Fruit fly (Drosophila melanogaster) whole organism, embryonic: Measurements from ENCODE around the gene CG14212.

ENCODE experiments used
- Abd-B ChIP-seq: fragments of 200-800 bp; sonication (Bioruptor generic); optimal IDR thresholded peaks from 2 replicates; lab custom pipeline; 2018; ENCODE audit warnings: missing biosample characterization, mild to moderate bottlenecking, missing genetic modification characterization, moderate library complexity
- CG10209 ChIP-seq: fragments of 200-800 bp; sonication (Bioruptor generic); optimal IDR thresholded peaks from 3 replicates; lab custom pipeline; 2017; ENCODE audit warnings: missing biosample characterization, mild to moderate bottlenecking, missing genetic modification characterization, missing genetic modification reagents
- CG10565 ChIP-seq: fragments of 200-800 bp; sonication (Bioruptor generic); optimal IDR thresholded peaks from 3 replicates; lab custom pipeline; 2016; ENCODE audit warnings: missing biosample characterization, mild to moderate bottlenecking, missing genetic modification characterization
- CG10959 ChIP-seq: fragments of 200-800 bp; sonication (Bioruptor generic); IDR thresholded peaks from 2 replicates; pipeline ENCODE4 v1.3.6; 2022; ENCODE audit warnings: missing biosample characterization, missing genetic modification characterization
- CG11504 ChIP-seq: fragments of 200-800 bp; sonication (Bioruptor generic); optimal IDR thresholded peaks from 3 replicates; lab custom pipeline; 2019; ENCODE audit warnings: missing biosample characterization, mild to moderate bottlenecking, missing genetic modification characterization, moderate library complexity
- CG11695 ChIP-seq: fragments of 200-800 bp; sonication (Bioruptor generic); IDR thresholded peaks from 3 replicates; pipeline ENCODE4 v1.3.6; 2022; ENCODE audit warnings: missing biosample characterization, missing genetic modification characterization
- CG12942 ChIP-seq: fragments of 200-800 bp; sonication (Bioruptor generic); optimal IDR thresholded peaks from 3 replicates; lab custom pipeline; 2016; ENCODE audit warnings: missing biosample characterization, missing genetic modification characterization
- CG13287 ChIP-seq: fragments of 200-800 bp; sonication (Bioruptor generic); IDR thresholded peaks from 2 replicates; pipeline ENCODE4 v1.3.6; 2022; ENCODE audit warnings: missing biosample characterization, missing genetic modification characterization; ENCODE audit not compliant: partially characterized antibody
- CG13775 ChIP-seq: fragments of 200-800 bp; sonication (Bioruptor generic); optimal IDR thresholded peaks from 3 replicates; lab custom pipeline; 2017; ENCODE audit warnings: missing biosample characterization, mild to moderate bottlenecking, missing genetic modification characterization
- CG14441 ChIP-seq: fragments of 200-800 bp; sonication (Bioruptor generic); IDR thresholded peaks from 2 replicates; pipeline ENCODE4 v1.3.6; 2022; ENCODE audit warnings: missing biosample characterization, missing genetic modification characterization
- CG15269 ChIP-seq: fragments of 200-800 bp; sonication (Bioruptor generic); optimal IDR thresholded peaks from 2 replicates; lab custom pipeline; 2018; ENCODE audit warnings: missing biosample characterization, mild to moderate bottlenecking, missing genetic modification characterization, moderate library complexity
- CG15601 ChIP-seq: fragments of 200-800 bp; sonication (Bioruptor generic); optimal IDR thresholded peaks from 3 replicates; lab custom pipeline; 2019; ENCODE audit warnings: missing biosample characterization, mild to moderate bottlenecking, missing genetic modification characterization, moderate library complexity
- CG17912 ChIP-seq: fragments of 200-800 bp; sonication (Bioruptor generic); optimal IDR thresholded peaks from 2 replicates; lab custom pipeline; 2018; ENCODE audit warnings: missing biosample characterization, mild to moderate bottlenecking, missing genetic modification characterization
- CG2202 ChIP-seq: fragments of 200-800 bp; sonication (Bioruptor generic); optimal IDR thresholded peaks from 2 replicates; lab custom pipeline; 2018; ENCODE audit warnings: missing biosample characterization, mild to moderate bottlenecking, missing genetic modification characterization
- CG32532 ChIP-seq: fragments of 200-800 bp; sonication (Bioruptor generic); IDR thresholded peaks from 2 replicates; pipeline ENCODE4 v1.3.6; 2022; ENCODE audit warnings: missing biosample characterization, missing genetic modification characterization
- CG3995 ChIP-seq: fragments of 200-800 bp; sonication (Bioruptor generic); optimal IDR thresholded peaks from 3 replicates; lab custom pipeline; 2016; ENCODE audit warnings: missing biosample characterization, missing genetic modification characterization
- CG5180 ChIP-seq: fragments of 200-800 bp; sonication (Bioruptor generic); optimal IDR thresholded peaks from 3 replicates; lab custom pipeline; 2017; ENCODE audit warnings: missing biosample characterization, missing genetic modification characterization, mild to moderate bottlenecking, moderate library complexity, missing genetic modification reagents
- CG6854 ChIP-seq: fragments of 200-800 bp; sonication (Bioruptor generic); optimal IDR thresholded peaks from 3 replicates; lab custom pipeline; 2017; ENCODE audit warnings: missing biosample characterization, mild to moderate bottlenecking, missing genetic modification characterization
- CG9215 ChIP-seq: fragments of 200-800 bp; sonication (Bioruptor generic); IDR thresholded peaks from 2 replicates; pipeline ENCODE4 v1.3.6; 2022; ENCODE audit warnings: missing biosample characterization, missing genetic modification characterization
- CG9876 ChIP-seq: fragments of 200-800 bp; sonication (Bioruptor generic); optimal IDR thresholded peaks from 2 replicates; lab custom pipeline; 2016; ENCODE audit warnings: missing biosample characterization, missing genetic modification characterization
- D19A ChIP-seq: fragments of 200-800 bp; optimal IDR thresholded peaks from 3 replicates; lab custom pipeline; 2019; ENCODE audit warnings: missing biosample characterization, mild to moderate bottlenecking, missing genetic modification characterization, moderate library complexity
- Ets97D ChIP-seq: fragments of 200-800 bp; sonication (Bioruptor generic); optimal IDR thresholded peaks from 3 replicates; lab custom pipeline; 2016; ENCODE audit warnings: missing biosample characterization, missing genetic modification characterization
- Fer2 ChIP-seq: fragments of 200-800 bp; sonication (Bioruptor generic); optimal IDR thresholded peaks from 2 replicates; lab custom pipeline; 2018; ENCODE audit warnings: missing biosample characterization, mild to moderate bottlenecking, missing genetic modification characterization, moderate library complexity
- HmgD ChIP-seq: fragments of 200-800 bp; sonication (Bioruptor generic); optimal IDR thresholded peaks from 3 replicates; lab custom pipeline; 2016; ENCODE audit warnings: missing biosample characterization, missing genetic modification characterization
- Hmr ChIP-seq: fragments of 200-800 bp; sonication (Bioruptor generic); optimal IDR thresholded peaks from 3 replicates; lab custom pipeline; 2017; ENCODE audit warnings: mild to moderate bottlenecking, missing biosample characterization, missing genetic modification reagents, missing genetic modification characterization
- Jarid2 ChIP-seq: fragments of 200-800 bp; sonication (Bioruptor generic); optimal IDR thresholded peaks from 3 replicates; lab custom pipeline; 2017; ENCODE audit warnings: mild to moderate bottlenecking, missing biosample characterization, missing genetic modification reagents, missing genetic modification characterization
- Mrtf ChIP-seq: fragments of 200-800 bp; sonication (Bioruptor generic); IDR thresholded peaks from 3 replicates; pipeline ENCODE4 v1.3.6; 2022; ENCODE audit warnings: missing biosample characterization, missing genetic modification characterization
- NFAT ChIP-seq: fragments of 200-800 bp; sonication (Bioruptor generic); IDR thresholded peaks from 2 replicates; pipeline ENCODE4 v1.3.6; 2022; ENCODE audit warnings: missing biosample characterization, missing genetic modification characterization
- NK7.1 ChIP-seq: fragments of 200-800 bp; sonication (Bioruptor generic); optimal IDR thresholded peaks from 3 replicates; lab custom pipeline; 2016; ENCODE audit warnings: missing biosample characterization, missing genetic modification characterization
- Opbp ChIP-seq: fragments of 200-800 bp; sonication (Bioruptor generic); IDR thresholded peaks from 3 replicates; pipeline ENCODE4 v1.3.6; 2022; ENCODE audit warnings: missing biosample characterization, missing genetic modification characterization; ENCODE audit not compliant: partially characterized antibody
- Rfx ChIP-seq: fragments of 200-800 bp; sonication (Bioruptor generic); IDR thresholded peaks from 2 replicates; pipeline ENCODE4 v1.3.6; 2022; ENCODE audit warnings: missing biosample characterization, missing genetic modification characterization
- Stat92E ChIP-seq, 3 experiments: fragments of >200 bp in 2 of 3; fragments of 200-800 bp in 1 of 3; sonication (Bioruptor generic) in 1 of 3; optimal IDR thresholded peaks; 2 replicates each; lab custom pipeline; 2017 to 2019; ENCODE audit warnings: missing biosample characterization in 3 of 3, missing genetic modification characterization in 3 of 3, mild to moderate bottlenecking in 1 of 3, moderate library complexity in 1 of 3
- Xbp1 ChIP-seq: fragments of 200-800 bp; sonication (Bioruptor generic); optimal IDR thresholded peaks from 3 replicates; lab custom pipeline; 2016; ENCODE audit warnings: missing biosample characterization, mild to moderate bottlenecking, missing genetic modification characterization
- abd-A ChIP-seq: fragments of 200-800 bp; sonication (Bioruptor generic); optimal IDR thresholded peaks from 3 replicates; lab custom pipeline; 2019; ENCODE audit warnings: missing biosample characterization, mild to moderate bottlenecking, missing genetic modification characterization, moderate library complexity
- bcd ChIP-seq: fragments of 200-800 bp; sonication (Bioruptor generic); optimal IDR thresholded peaks from 2 replicates; lab custom pipeline; 2017; ENCODE audit warnings: missing biosample characterization, mild to moderate bottlenecking, missing genetic modification characterization
- dmrt11E ChIP-seq: fragments of 200-800 bp; sonication (Bioruptor generic); optimal IDR thresholded peaks from 3 replicates; lab custom pipeline; 2018; ENCODE audit warnings: missing biosample characterization, mild to moderate bottlenecking, missing genetic modification characterization, moderate library complexity
- fd102C ChIP-seq: fragments of 200-800 bp; sonication (Bioruptor generic); optimal IDR thresholded peaks from 2 replicates; lab custom pipeline; 2018; ENCODE audit warnings: missing biosample characterization, mild to moderate bottlenecking, missing genetic modification characterization, moderate library complexity
- gcm ChIP-seq: fragments of 200-800 bp; sonication (Bioruptor generic); optimal IDR thresholded peaks from 2 replicates; lab custom pipeline; 2019; ENCODE audit warnings: missing biosample characterization, mild to moderate bottlenecking, missing genetic modification characterization, moderate library complexity
- kay ChIP-seq: fragments of 200-800 bp; sonication (Bioruptor generic); optimal IDR thresholded peaks from 2 replicates; lab custom pipeline; 2016; ENCODE audit warnings: missing biosample characterization, missing genetic modification characterization
- luna ChIP-seq: fragments of 200-800 bp; sonication (Bioruptor generic); optimal IDR thresholded peaks from 2 replicates; lab custom pipeline; 2016; ENCODE audit warnings: missing biosample characterization, missing genetic modification characterization
- oc ChIP-seq: fragments of 200-800 bp; sonication (Bioruptor generic); optimal IDR thresholded peaks from 2 replicates; lab custom pipeline; 2018; ENCODE audit warnings: missing biosample characterization, mild to moderate bottlenecking, missing genetic modification characterization, moderate library complexity
- org-1 ChIP-seq: fragments of 200-800 bp; sonication (Bioruptor generic); optimal IDR thresholded peaks from 2 replicates; lab custom pipeline; 2017; ENCODE audit warnings: missing biosample characterization, missing genetic modification characterization
- peb ChIP-seq: fragments of 200-800 bp; sonication (Bioruptor generic); IDR thresholded peaks from 2 replicates; pipeline ENCODE4 v1.3.6; 2022; ENCODE audit warnings: missing biosample characterization, missing genetic modification characterization
- phol ChIP-seq: fragments of 200-800 bp; sonication (Bioruptor generic); optimal IDR thresholded peaks from 3 replicates; lab custom pipeline; 2018; ENCODE audit warnings: missing biosample characterization, mild to moderate bottlenecking, missing genetic modification characterization, moderate library complexity
- pros ChIP-seq: fragments of 200-800 bp; sonication (Bioruptor generic); optimal IDR thresholded peaks from 3 replicates; lab custom pipeline; 2019; ENCODE audit warnings: missing biosample characterization, mild to moderate bottlenecking, missing genetic modification characterization, moderate library complexity
- psq ChIP-seq: fragments of 200-800 bp; sonication (Bioruptor generic); optimal IDR thresholded peaks from 2 replicates; lab custom pipeline; 2017; ENCODE audit warnings: missing biosample characterization, missing genetic modification characterization
- ranshi ChIP-seq: fragments of 200-800 bp; sonication (Bioruptor generic); IDR thresholded peaks from 2 replicates; pipeline ENCODE4 v1.3.6; 2022; ENCODE audit warnings: missing biosample characterization, missing genetic modification characterization
- sim ChIP-seq: fragments of 200-800 bp; sonication (Bioruptor generic); IDR thresholded peaks from 2 replicates; pipeline ENCODE4 v1.3.6; 2022; ENCODE audit warnings: missing biosample characterization, missing genetic modification characterization
- so ChIP-seq: fragments of 200-800 bp; sonication (Bioruptor generic); IDR thresholded peaks from 3 replicates; pipeline ENCODE4 v1.3.6; 2022; ENCODE audit warnings: missing biosample characterization, missing genetic modification characterization
- tll ChIP-seq, 2 experiments: fragments of 200-800 bp in 1 of 2; fragments of >200 bp in 1 of 2; sonication (Bioruptor generic) in 1 of 2; optimal IDR thresholded peaks; 2 replicates each; lab custom pipeline; 2017 to 2019; ENCODE audit warnings: missing biosample characterization in 2 of 2, missing genetic modification characterization in 2 of 2, mild to moderate bottlenecking in 1 of 2, moderate library complexity in 1 of 2

CG14212 gene

dm6 chrX:19613473-19613872, 12.0 kb upstream of the CG14212 start (continued):
- peak; percentile 86 for TF ChIP-seq CG17912
- no peak for TF ChIP-seq CG14441 (GFP tag; lab: Robert Waterston, UW)
- no peak for TF ChIP-seq D19A (tag; lab: Kevin White, UChicago)
- no peak for TF ChIP-seq CG9876 (GFP tag; lab: Kevin White, UChicago)
- no peak for TF ChIP-seq CG5180 (GFP tag; lab: Kevin White, UChicago)
- TF ChIP-seq tll (GFP tag; optimal IDR thresholded peaks at IDR 0.05; lab: Kevin White, UChicago), result no peak
- no peak for TF ChIP-seq fd102C (GFP tag; lab: Kevin White, UChicago)
- TF ChIP-seq gcm (GFP tag; lab: Kevin White, UChicago), result peak; percentile 69
- no peak for TF ChIP-seq CG10959
- TF ChIP-seq CG11695 (GFP tag; lab: Robert Waterston, UW), result no peak
- TF ChIP-seq Fer2, result no peak
- TF ChIP-seq peb (GFP tag; lab: Robert Waterston, UW), result no peak
- no peak for TF ChIP-seq Abd-B (GFP tag; lab: Kevin White, UChicago)
- peak; percentile 75 for TF ChIP-seq Hmr
- peak; percentile 38 for TF ChIP-seq NK7.1
- peak; percentile 40 for TF ChIP-seq CG15601 (tag; lab: Kevin White, UChicago)
- TF ChIP-seq Stat92E (GFP tag; optimal IDR thresholded peaks at IDR 0.05; lab: Kevin White, UChicago), result no peak
- TF ChIP-seq Rfx (GFP tag; lab: Robert Waterston, UW), result peak; percentile 66; the same call in 1 of the 2 replicates
- no peak for TF ChIP-seq abd-A (tag; lab: Kevin White, UChicago)
- TF ChIP-seq CG13287 (GFP tag; lab: Robert Waterston, UW), result peak; percentile 75
- TF ChIP-seq dmrt11E (tag; lab: Kevin White, UChicago), result peak; percentile 11
- TF ChIP-seq pros (GFP tag; lab: Kevin White, UChicago), result no peak
- no peak for TF ChIP-seq psq (GFP tag; lab: Kevin White, UChicago)
- TF ChIP-seq CG3995 (GFP tag; lab: Kevin White, UChicago), result peak; percentile 37
- peak; percentile 64 for TF ChIP-seq CG13775 (GFP tag; lab: Kevin White, UChicago)
- no peak for TF ChIP-seq Jarid2 (GFP tag; lab: Kevin White, UChicago)
- TF ChIP-seq Xbp1 (GFP tag; lab: Kevin White, UChicago), result peak; percentile 5
- TF ChIP-seq bcd (GFP tag; lab: Kevin White, UChicago), result peak; percentile 39
- peak; percentile 31 for TF ChIP-seq phol (tag; lab: Kevin White, UChicago)
- peak; percentile 19 for TF ChIP-seq CG2202 (tag; lab: Kevin White, UChicago)
- peak; percentile 29 for TF ChIP-seq org-1 (GFP tag; lab: Kevin White, UChicago)
- no peak for TF ChIP-seq Mrtf (GFP tag; lab: Robert Waterston, UW)
- TF ChIP-seq kay (GFP tag; lab: Kevin White, UChicago), result no peak
- no peak; the same call in 1 of the 2 replicates for TF ChIP-seq ranshi (GFP tag; lab: Robert Waterston, UW)
- peak; percentile 52 for TF ChIP-seq CG6854 (GFP tag; lab: Kevin White, UChicago)
- no peak for TF ChIP-seq CG15269 (tag; lab: Kevin White, UChicago)
- TF ChIP-seq so (GFP tag; lab: Robert Waterston, UW), result peak; percentile 51; the same call in 1 of the 3 replicates
- TF ChIP-seq Ets97D (GFP tag; lab: Kevin White, UChicago), result peak; percentile 98
- no peak for TF ChIP-seq luna
- no peak for TF ChIP-seq oc (tag; lab: Kevin White, UChicago)
- no peak for TF ChIP-seq NFAT (GFP tag; lab: Robert Waterston, UW)
- no peak for TF ChIP-seq CG10209
- TF ChIP-seq HmgD (GFP tag; lab: Kevin White, UChicago), result no peak
- no peak for TF ChIP-seq CG11504 (tag; lab: Kevin White, UChicago)
- no peak for TF ChIP-seq CG12942 (GFP tag; lab: Kevin White, UChicago)
- TF ChIP-seq sim (GFP tag; lab: Robert Waterston, UW), result no peak
- no peak for TF ChIP-seq CG9215
- peak; percentile 17; the same call in 1 of the 3 replicates for TF ChIP-seq Opbp (GFP tag; lab: Robert Waterston, UW)
- no peak for TF ChIP-seq CG10565 (GFP tag; lab: Kevin White, UChicago)
- TF ChIP-seq CG32532, result peak; percentile 41; the same call in 1 of the 2 replicates
